Fruit fly (Drosophila melanogaster) whole organism, prepupa: ENCODE results near the gene ppan.

Experiments
- CG11902 ChIP-seq: fragments of 200-800 bp; sonication (Bioruptor generic); optimal IDR thresholded peaks from 3 replicates; lab custom pipeline; 2016; ENCODE audit warnings: missing biosample characterization, missing genetic modification characterization
- CG16779 ChIP-seq: fragments of 200-800 bp; sonication (Bioruptor generic); optimal IDR thresholded peaks from 3 replicates; lab custom pipeline; 2017; ENCODE audit warnings: missing biosample characterization, mild to moderate bottlenecking, missing genetic modification characterization
- CG6792 ChIP-seq: fragments of 200-800 bp; sonication (Bioruptor generic); optimal IDR thresholded peaks from 3 replicates; lab custom pipeline; 2016; ENCODE audit warnings: missing biosample characterization, missing genetic modification characterization
- CG7368 ChIP-seq: fragments of 200-800 bp; sonication (Bioruptor generic); optimal IDR thresholded peaks from 3 replicates; lab custom pipeline; 2016; ENCODE audit warnings: missing biosample characterization, missing genetic modification characterization
- CG8319 ChIP-seq: fragments of 200-800 bp; sonication (Bioruptor generic); optimal IDR thresholded peaks from 3 replicates; lab custom pipeline; 2016; ENCODE audit warnings: missing biosample characterization, missing genetic modification characterization
- CG8632 ChIP-seq: fragments of 200-800 bp; sonication (Bioruptor generic); optimal IDR thresholded peaks from 3 replicates; lab custom pipeline; 2016; ENCODE audit warnings: missing biosample characterization, missing genetic modification characterization
- Ets21C ChIP-seq: fragments of 200-800 bp; sonication (Bioruptor generic); optimal IDR thresholded peaks from 3 replicates; lab custom pipeline; 2016; ENCODE audit warnings: missing biosample characterization, missing genetic modification characterization
- Ets96B ChIP-seq: fragments of 200-800 bp; optimal IDR thresholded peaks from 2 replicates; lab custom pipeline; 2019; ENCODE audit warnings: missing biosample characterization, mild to moderate bottlenecking, missing genetic modification characterization, moderate library complexity
- OdsH ChIP-seq: fragments of 200-800 bp; sonication (Bioruptor generic); optimal IDR thresholded peaks from 3 replicates; lab custom pipeline; 2016; ENCODE audit warnings: missing biosample characterization, missing genetic modification characterization
- Sox102F ChIP-seq: fragments of 200-800 bp; sonication (Bioruptor generic); optimal IDR thresholded peaks from 2 replicates; lab custom pipeline; 2016; ENCODE audit warnings: missing biosample characterization, mild to moderate bottlenecking, missing genetic modification characterization
- acj6 ChIP-seq: fragments of 200-800 bp; sonication (Bioruptor generic); optimal IDR thresholded peaks from 3 replicates; lab custom pipeline; 2016; ENCODE audit warnings: missing biosample characterization, missing genetic modification characterization
- dsx ChIP-seq: fragments of 200-800 bp; optimal IDR thresholded peaks from 3 replicates; lab custom pipeline; 2019; ENCODE audit warnings: missing biosample characterization, mild to moderate bottlenecking, missing genetic modification characterization, moderate library complexity; ENCODE audit not compliant: poor library complexity, severe bottlenecking
- ss ChIP-seq, 2 experiments: fragments of 200-800 bp; sonication (Bioruptor generic); optimal IDR thresholded peaks; 2 replicates in 1 of 2; 3 replicates in 1 of 2; lab custom pipeline; 2017 to 2018; ENCODE audit warnings: mild to moderate bottlenecking in 2 of 2, missing biosample characterization in 2 of 2, missing genetic modification characterization in 2 of 2, moderate library complexity in 1 of 2
- vri ChIP-seq: fragments of 200-800 bp; sonication (Bioruptor generic); optimal IDR thresholded peaks from 3 replicates; lab custom pipeline; 2016; ENCODE audit warnings: missing biosample characterization, mild to moderate bottlenecking, missing genetic modification characterization

DNA sequence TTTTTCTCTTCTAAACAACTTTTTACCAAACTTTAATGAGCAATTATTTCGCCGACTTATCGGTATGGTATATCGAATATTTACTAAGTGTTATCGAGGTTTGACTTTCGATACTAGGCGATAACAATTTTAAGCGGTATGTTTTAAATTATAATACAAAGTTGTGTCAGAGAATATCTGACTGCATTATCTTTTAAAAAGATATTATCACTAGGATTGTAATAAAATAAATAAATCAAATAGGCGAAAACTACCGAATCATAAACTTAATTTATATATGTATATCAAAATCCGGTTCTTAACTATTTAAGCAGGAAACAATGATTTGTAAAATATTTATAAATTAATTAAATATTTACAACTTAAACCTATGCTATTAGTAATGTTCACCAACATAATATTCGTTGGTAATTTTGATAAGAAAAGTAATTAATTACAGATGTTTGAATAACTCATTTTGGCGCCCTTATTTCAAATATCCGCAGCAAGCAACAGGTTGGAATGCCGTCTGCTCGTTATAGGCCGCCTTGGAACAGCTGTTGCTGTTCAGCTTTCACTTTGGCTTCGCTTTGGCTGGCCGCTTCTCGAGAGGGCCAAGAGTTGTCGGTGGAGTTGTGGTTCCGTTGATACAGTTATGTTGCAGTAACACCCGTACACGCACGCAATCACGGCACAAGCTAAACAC, 8.0 kb upstream of the ppan start, which contains the start of the genes Sec15 and rtet:
- TF ChIP-seq CG11902, result no peak
- no peak for TF ChIP-seq CG8319 (GFP tag; lab: Kevin White, UChicago)
- no peak for TF ChIP-seq Sox102F (GFP tag; lab: Kevin White, UChicago)
- TF ChIP-seq acj6 (GFP tag; lab: Kevin White, UChicago), result peak; percentile 49
- no peak for TF ChIP-seq CG6792
- no peak for TF ChIP-seq CG16779 (tag; lab: Kevin White, UChicago)
- TF ChIP-seq Ets21C (GFP tag; lab: Kevin White, UChicago), result no peak
- no peak for TF ChIP-seq CG8632 (GFP tag; lab: Kevin White, UChicago)
- TF ChIP-seq OdsH (GFP tag; lab: Kevin White, UChicago), result no peak
- TF ChIP-seq dsx (GFP tag; lab: Kevin White, UChicago), result peak; percentile 72
- TF ChIP-seq ss (GFP tag; optimal IDR thresholded peaks at IDR 0.05; lab: Kevin White, UChicago), result no peak
- TF ChIP-seq Ets96B (tag; lab: Kevin White, UChicago), result peak; percentile 39
- TF ChIP-seq vri, result no peak
- TF ChIP-seq CG7368, result peak; percentile 6
